Worm (Caenorhabditis elegans): ENCODE results near the gene hsp-12.6.

DNA sequence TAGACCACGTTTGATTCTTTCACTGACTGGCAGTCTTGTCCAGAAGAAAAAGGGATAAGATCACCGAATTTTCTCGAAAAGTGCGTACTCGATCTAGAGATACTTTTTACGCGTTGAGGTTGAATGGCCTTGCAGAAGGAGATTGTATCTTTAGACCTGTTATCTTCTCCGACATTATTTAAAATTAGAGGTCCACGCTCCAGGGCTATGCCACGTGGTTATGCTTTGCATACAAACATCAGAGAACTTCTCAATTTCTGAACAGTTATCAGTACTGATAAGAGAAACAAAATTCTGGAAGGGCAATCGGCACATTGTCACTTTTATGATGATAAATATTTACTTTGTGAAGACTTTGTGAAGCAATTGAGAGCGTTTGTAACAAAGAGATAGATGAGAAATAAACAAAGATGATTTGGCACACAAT, 4.9 kb downstream of the hsp-12.6 start:
- TF ChIP-seq klf-2 (GFP tag; conservative IDR thresholded peaks at IDR 0.05) (0 out of 2 replicates have a peak, but pooled peaks have one; percentile 21), ztf-23 (GFP tag; IDR thresholded peaks at IDR 0.05) (no peak), ref-1 (GFP tag; conservative IDR thresholded peaks at IDR 0.05) (no peak)

Measured in whole organism, midembryonic.